Fruit fly (Drosophila melanogaster) whole organism, embryonic: ENCODE data around the gene Ir94a.

Experiments used
- Aef1 ChIP-seq: fragments of 200-800 bp; sonication (Bioruptor generic); IDR thresholded peaks from 3 replicates; pipeline ENCODE4 v1.3.6; 2022; ENCODE audit warnings: missing biosample characterization, missing genetic modification characterization
- B-H1 ChIP-seq: fragments of 200-800 bp; sonication (Bioruptor generic); IDR thresholded peaks from 3 replicates; pipeline ENCODE4 v1.3.6; 2022; ENCODE audit warnings: missing biosample characterization, missing genetic modification characterization
- CG10209 ChIP-seq: fragments of 200-800 bp; sonication (Bioruptor generic); optimal IDR thresholded peaks from 3 replicates; lab custom pipeline; 2017; ENCODE audit warnings: missing biosample characterization, mild to moderate bottlenecking, missing genetic modification characterization, missing genetic modification reagents
- CG10654 ChIP-seq: fragments of 200-800 bp; sonication (Bioruptor generic); optimal IDR thresholded peaks from 2 replicates; lab custom pipeline; 2016; ENCODE audit warnings: missing biosample characterization, missing genetic modification characterization
- CG10959 ChIP-seq: fragments of 200-800 bp; sonication (Bioruptor generic); IDR thresholded peaks from 2 replicates; pipeline ENCODE4 v1.3.6; 2022; ENCODE audit warnings: missing biosample characterization, missing genetic modification characterization
- CG13287 ChIP-seq: fragments of 200-800 bp; sonication (Bioruptor generic); IDR thresholded peaks from 2 replicates; pipeline ENCODE4 v1.3.6; 2022; ENCODE audit warnings: missing biosample characterization, missing genetic modification characterization; ENCODE audit not compliant: partially characterized antibody
- CG14860 ChIP-seq: fragments of 200-800 bp; sonication (Bioruptor generic); IDR thresholded peaks from 3 replicates; pipeline ENCODE4 v1.3.6; 2022; ENCODE audit warnings: missing biosample characterization, missing genetic modification characterization; ENCODE audit not compliant: partially characterized antibody
- CG1603 ChIP-seq: fragments of 200-800 bp; sonication (Bioruptor generic); optimal IDR thresholded peaks from 2 replicates; lab custom pipeline; 2019; ENCODE audit warnings: missing biosample characterization, mild to moderate bottlenecking, missing genetic modification characterization, moderate library complexity
- CG17568 ChIP-seq: fragments of 200-800 bp; sonication (Bioruptor generic); optimal IDR thresholded peaks from 2 replicates; lab custom pipeline; 2018; ENCODE audit warnings: missing biosample characterization, mild to moderate bottlenecking, missing genetic modification characterization, moderate library complexity
- CG30020 ChIP-seq: fragments of 200-800 bp; optimal IDR thresholded peaks from 2 replicates; lab custom pipeline; 2019; ENCODE audit warnings: missing biosample characterization, mild to moderate bottlenecking, missing genetic modification characterization, moderate library complexity
- CG30403 ChIP-seq: fragments of 200-800 bp; sonication (Bioruptor generic); optimal IDR thresholded peaks from 3 replicates; lab custom pipeline; 2016; ENCODE audit warnings: missing biosample characterization, missing genetic modification characterization
- CG31224 ChIP-seq: fragments of 200-800 bp; sonication (Bioruptor generic); IDR thresholded peaks from 2 replicates; pipeline ENCODE4 v1.3.6; 2022; ENCODE audit warnings: missing biosample characterization, missing genetic modification characterization
- CG33213 ChIP-seq: fragments of 200-800 bp; sonication (Bioruptor generic); optimal IDR thresholded peaks from 3 replicates; lab custom pipeline; 2016; ENCODE audit warnings: missing biosample characterization, missing genetic modification characterization
- CG3726 ChIP-seq: fragments of 200-800 bp; sonication (Bioruptor generic); IDR thresholded peaks from 3 replicates; pipeline ENCODE4, ENCODE4 v1.3.6; 2022; ENCODE audit warnings: missing biosample characterization, missing genetic modification characterization
- CG3838 ChIP-seq: fragments of 200-800 bp; sonication (Bioruptor generic); optimal IDR thresholded peaks from 3 replicates; lab custom pipeline; 2016; ENCODE audit warnings: missing biosample characterization, missing genetic modification characterization
- CG4282 ChIP-seq: fragments of 200-800 bp; sonication (Bioruptor generic); optimal IDR thresholded peaks from 2 replicates; lab custom pipeline; 2016; ENCODE audit warnings: missing biosample characterization, missing genetic modification characterization
- CG4360 ChIP-seq: fragments of 200-800 bp; sonication (Bioruptor generic); IDR thresholded peaks from 2 replicates; pipeline ENCODE4 v1.3.6; 2022; ENCODE audit warnings: missing biosample characterization, missing genetic modification characterization
- CG4730 ChIP-seq: fragments of 200-800 bp; sonication (Bioruptor generic); IDR thresholded peaks from 2 replicates; pipeline ENCODE4 v1.3.6; 2022; ENCODE audit warnings: missing biosample characterization, missing genetic modification characterization
- CG6175 ChIP-seq: fragments of 200-800 bp; sonication (Bioruptor generic); IDR thresholded peaks from 3 replicates; pipeline ENCODE4 v1.3.6; 2022; ENCODE audit warnings: missing biosample characterization, missing genetic modification characterization
- CG7271 ChIP-seq: fragments of 200-800 bp; sonication (Bioruptor generic); optimal IDR thresholded peaks from 2 replicates; lab custom pipeline; 2018; ENCODE audit warnings: missing biosample characterization, mild to moderate bottlenecking, missing genetic modification characterization, moderate library complexity
- CG7928 ChIP-seq: fragments of 200-800 bp; sonication (Bioruptor generic); optimal IDR thresholded peaks from 2 replicates; lab custom pipeline; 2017; ENCODE audit warnings: missing biosample characterization, mild to moderate bottlenecking, missing genetic modification characterization
- CG9817 ChIP-seq: fragments of 200-800 bp; sonication (Bioruptor generic); optimal IDR thresholded peaks from 2 replicates; lab custom pipeline; 2018; ENCODE audit warnings: missing biosample characterization, mild to moderate bottlenecking, missing genetic modification characterization, moderate library complexity
- CG9876 ChIP-seq: fragments of 200-800 bp; sonication (Bioruptor generic); optimal IDR thresholded peaks from 2 replicates; lab custom pipeline; 2016; ENCODE audit warnings: missing biosample characterization, missing genetic modification characterization
- Camta ChIP-seq: fragments of 200-800 bp; sonication (Bioruptor generic); optimal IDR thresholded peaks from 2 replicates; lab custom pipeline; 2016; ENCODE audit warnings: missing biosample characterization, missing genetic modification characterization
- CoRest ChIP-seq: fragments of 200-800 bp; sonication (Bioruptor generic); optimal IDR thresholded peaks from 3 replicates; lab custom pipeline; 2018; ENCODE audit warnings: missing biosample characterization, mild to moderate bottlenecking, missing genetic modification characterization, moderate library complexity
- D19B ChIP-seq: fragments of 200-800 bp; sonication (Bioruptor generic); optimal IDR thresholded peaks from 2 replicates; lab custom pipeline; 2017; ENCODE audit warnings: missing biosample characterization, mild to moderate bottlenecking, missing genetic modification characterization
- Dll ChIP-seq: fragments of 200-800 bp; sonication (Bioruptor generic); IDR thresholded peaks from 4 replicates; pipeline ENCODE4 v1.3.6; 2022; ENCODE audit warnings: missing biosample characterization, missing genetic modification characterization; ENCODE audit not compliant: partially characterized antibody
- Eip74EF ChIP-seq, 2 experiments: fragments of 200-800 bp in 1 of 2; fragments of >200 bp in 1 of 2; sonication (Bioruptor generic) in 1 of 2; optimal IDR thresholded peaks; 2 replicates each; lab custom pipeline; 2017 to 2019; ENCODE audit warnings: missing biosample characterization in 2 of 2, missing genetic modification characterization in 2 of 2, mild to moderate bottlenecking in 1 of 2, moderate library complexity in 1 of 2
- Fer3 ChIP-seq: fragments of 200-800 bp; sonication (Bioruptor generic); optimal IDR thresholded peaks from 2 replicates; lab custom pipeline; 2018; ENCODE audit warnings: missing biosample characterization, mild to moderate bottlenecking, missing genetic modification characterization, moderate library complexity
- GATAe ChIP-seq: fragments of 200-800 bp; sonication (Bioruptor generic); conservative IDR thresholded peaks from 2 replicates; pipeline ENCODE4 v1.3.6; 2022; ENCODE audit warnings: missing biosample characterization, missing genetic modification characterization
- Mad ChIP-seq: fragments of 200-800 bp; sonication (Bioruptor generic); optimal IDR thresholded peaks from 2 replicates; lab custom pipeline; 2016; ENCODE audit warnings: missing biosample characterization, missing genetic modification characterization
- YL-1 ChIP-seq: fragments of 200-800 bp; sonication (Bioruptor generic); optimal IDR thresholded peaks from 3 replicates; lab custom pipeline; 2017; ENCODE audit warnings: missing biosample characterization, mild to moderate bottlenecking, missing genetic modification characterization
- aop ChIP-seq: fragments of 200-800 bp; sonication (Bioruptor generic); IDR thresholded peaks from 2 replicates; pipeline ENCODE4 v1.3.6; 2022; ENCODE audit warnings: missing biosample characterization, missing genetic modification characterization
- ara ChIP-seq: fragments of 200-800 bp; sonication (Bioruptor generic); IDR thresholded peaks from 2 replicates; pipeline ENCODE4 v1.3.6; 2022; ENCODE audit warnings: missing biosample characterization, missing genetic modification characterization
- bcd ChIP-seq: fragments of 200-800 bp; sonication (Bioruptor generic); optimal IDR thresholded peaks from 2 replicates; lab custom pipeline; 2017; ENCODE audit warnings: missing biosample characterization, mild to moderate bottlenecking, missing genetic modification characterization
- bigmax ChIP-seq: fragments of 200-800 bp; sonication (Bioruptor generic); optimal IDR thresholded peaks from 2 replicates; lab custom pipeline; 2018; ENCODE audit warnings: missing biosample characterization, mild to moderate bottlenecking, missing genetic modification characterization
- cas ChIP-seq: fragments of 200-800 bp; sonication (Bioruptor generic); IDR thresholded peaks from 2 replicates; pipeline ENCODE4 v1.3.6; 2022; ENCODE audit warnings: missing biosample characterization, missing genetic modification characterization
- chn ChIP-seq: fragments of 200-800 bp; sonication (Bioruptor generic); optimal IDR thresholded peaks from 2 replicates; lab custom pipeline; 2016; ENCODE audit warnings: missing biosample characterization, missing genetic modification characterization
- dysf ChIP-seq: fragments of 200-800 bp; sonication (Bioruptor generic); IDR thresholded peaks from 3 replicates; pipeline ENCODE4 v1.3.6; 2022; ENCODE audit warnings: missing biosample characterization, missing genetic modification characterization
- emc ChIP-seq: fragments of 200-800 bp; sonication (Bioruptor generic); optimal IDR thresholded peaks from 2 replicates; lab custom pipeline; 2016; ENCODE audit warnings: missing biosample characterization, missing genetic modification characterization
- ham ChIP-seq: fragments of 200-800 bp; sonication (Bioruptor generic); IDR thresholded peaks from 2 replicates; pipeline ENCODE4 v1.3.6; 2022; ENCODE audit warnings: missing biosample characterization, missing genetic modification characterization
- lbe ChIP-seq: fragments of 200-800 bp; sonication (Bioruptor generic); optimal IDR thresholded peaks from 2 replicates; lab custom pipeline; 2016; ENCODE audit warnings: missing biosample characterization, mild to moderate bottlenecking, missing genetic modification characterization
- lmd ChIP-seq: fragments of 200-800 bp; sonication (Bioruptor generic); IDR thresholded peaks from 2 replicates; pipeline ENCODE4 v1.3.6; 2022; ENCODE audit warnings: missing biosample characterization, missing genetic modification characterization
- mam ChIP-seq: fragments of 200-800 bp; sonication (Bioruptor generic); optimal IDR thresholded peaks from 3 replicates; lab custom pipeline; 2016; ENCODE audit warnings: missing biosample characterization, missing genetic modification characterization
- pb ChIP-seq: fragments of 200-800 bp; sonication (Bioruptor generic); optimal IDR thresholded peaks from 3 replicates; lab custom pipeline; 2016; ENCODE audit warnings: missing biosample characterization, missing genetic modification characterization
- phol ChIP-seq: fragments of 200-800 bp; sonication (Bioruptor generic); optimal IDR thresholded peaks from 3 replicates; lab custom pipeline; 2018; ENCODE audit warnings: missing biosample characterization, mild to moderate bottlenecking, missing genetic modification characterization, moderate library complexity
- slou ChIP-seq: fragments of 200-800 bp; sonication (Bioruptor generic); optimal IDR thresholded peaks from 3 replicates; lab custom pipeline; 2016; ENCODE audit warnings: missing biosample characterization, missing genetic modification characterization
- sug ChIP-seq: fragments of 200-800 bp; optimal IDR thresholded peaks from 2 replicates; lab custom pipeline; 2019; ENCODE audit warnings: missing biosample characterization, mild to moderate bottlenecking, missing genetic modification characterization, moderate library complexity
- tll ChIP-seq, 2 experiments: fragments of 200-800 bp in 1 of 2; fragments of >200 bp in 1 of 2; sonication (Bioruptor generic) in 1 of 2; optimal IDR thresholded peaks; 2 replicates each; lab custom pipeline; 2017 to 2019; ENCODE audit warnings: missing biosample characterization in 2 of 2, missing genetic modification characterization in 2 of 2, mild to moderate bottlenecking in 1 of 2, moderate library complexity in 1 of 2
- tup ChIP-seq: fragments of 200-800 bp; sonication (Bioruptor generic); optimal IDR thresholded peaks from 2 replicates; lab custom pipeline; 2016; ENCODE audit warnings: missing biosample characterization, mild to moderate bottlenecking, missing genetic modification characterization, moderate library complexity
- unc-4 ChIP-seq: fragments of 200-800 bp; sonication (Bioruptor generic); IDR thresholded peaks from 2 replicates; pipeline ENCODE4 v1.3.6; 2022; ENCODE audit warnings: missing biosample characterization, missing genetic modification characterization; ENCODE audit not compliant: partially characterized antibody

The Ir94a gene

DNA sequence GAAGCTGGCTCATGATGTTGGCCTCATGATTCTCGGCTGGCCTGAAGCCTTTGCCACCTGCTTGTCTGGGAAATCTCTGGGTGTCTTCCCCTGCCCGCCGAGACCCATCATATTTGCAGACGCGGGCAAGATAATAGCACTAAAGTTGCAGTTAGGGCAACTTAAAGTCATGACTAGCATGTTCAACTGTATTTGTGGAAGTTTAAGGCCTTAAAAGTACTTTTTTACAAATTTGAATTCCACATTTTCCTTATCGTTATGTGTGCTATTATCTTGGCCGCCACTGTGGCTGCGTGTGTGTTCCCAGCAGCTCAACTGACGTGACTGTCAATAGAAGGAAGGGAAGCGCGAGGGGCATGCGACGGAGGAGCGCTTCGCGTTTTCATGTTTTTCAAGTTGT is 25.9 kb downstream of the Ir94a start (continued):
- TF ChIP-seq CG4730 (GFP tag; lab: Robert Waterston, UW) = peak; percentile 65
- no peak for TF ChIP-seq CG7928
- TF ChIP-seq CG7271 = peak; percentile 11
- TF ChIP-seq B-H1 (GFP tag; lab: Robert Waterston, UW) = peak; percentile 60
- peak; percentile 45 for TF ChIP-seq CoRest (tag; lab: Kevin White, UChicago)
- TF ChIP-seq CG10209 (GFP tag; lab: Kevin White, UChicago) = peak; percentile 52
- peak; percentile 64 for TF ChIP-seq dysf (GFP tag; lab: Robert Waterston, UW)
- TF ChIP-seq CG10959 (GFP tag; lab: Robert Waterston, UW) = peak; percentile 80
- peak; percentile 42 for TF ChIP-seq CG9876
- TF ChIP-seq slou = no peak
- TF ChIP-seq Fer3 = peak; percentile 35
- no peak for TF ChIP-seq CG13287 (GFP tag; lab: Robert Waterston, UW)
- TF ChIP-seq Mad (GFP tag; lab: Kevin White, UChicago) = peak; percentile 42
- TF ChIP-seq unc-4 (GFP tag; lab: Robert Waterston, UW) = no peak
- TF ChIP-seq ham (GFP tag; lab: Robert Waterston, UW) = no peak
- TF ChIP-seq bigmax (GFP tag; lab: Kevin White, UChicago) = no peak
- peak; percentile 67 for TF ChIP-seq Camta (GFP tag; lab: Kevin White, UChicago)
- TF ChIP-seq phol = peak; percentile 75
- TF ChIP-seq CG4360 (GFP tag; lab: Robert Waterston, UW) = peak; percentile 62
- TF ChIP-seq Eip74EF (GFP tag; optimal IDR thresholded peaks at IDR 0.05; lab: Kevin White, UChicago) = no peak
- no peak for TF ChIP-seq GATAe
- peak; percentile 75 for TF ChIP-seq lmd (GFP tag; lab: Robert Waterston, UW)
- peak; percentile 84 for TF ChIP-seq ara (GFP tag; lab: Robert Waterston, UW)
- no peak for TF ChIP-seq CG30020 (tag; lab: Kevin White, UChicago)
- peak; percentile 65 for TF ChIP-seq CG30403 (GFP tag; lab: Kevin White, UChicago)
- peak; percentile 20 for TF ChIP-seq CG4282 (GFP tag; lab: Kevin White, UChicago)
- peak; percentile 60 for TF ChIP-seq chn
- TF ChIP-seq CG14860 (GFP tag; lab: Robert Waterston, UW) = no peak
- TF ChIP-seq CG9817 (tag; lab: Kevin White, UChicago) = peak; percentile 18
- no peak for TF ChIP-seq aop (GFP tag; lab: Robert Waterston, UW)
- TF ChIP-seq pb (GFP tag; lab: Kevin White, UChicago) = peak; percentile 37
- TF ChIP-seq CG17568 (GFP tag; lab: Kevin White, UChicago) = peak; percentile 33
- peak; percentile 22 for TF ChIP-seq tup (GFP tag; lab: Kevin White, UChicago)
- no peak for TF ChIP-seq lbe (GFP tag; lab: Kevin White, UChicago)
- TF ChIP-seq cas = no peak
- TF ChIP-seq CG10654 = peak; percentile 64
- TF ChIP-seq emc (GFP tag; lab: Kevin White, UChicago) = no peak
- TF ChIP-seq CG31224 = peak; percentile 26; the same call in 1 of the 2 replicates
- TF ChIP-seq bcd = peak; percentile 60
- TF ChIP-seq CG6175 (GFP tag; lab: Robert Waterston, UW) = 0 out of 3 replicates have a peak, but pooled peaks have one; percentile 14
- TF ChIP-seq D19B (GFP tag; lab: Kevin White, UChicago) = no peak
- TF ChIP-seq sug = no peak
- TF ChIP-seq CG3838 (GFP tag; lab: Kevin White, UChicago) = peak; percentile 15
- peak; percentile 11 for TF ChIP-seq mam (GFP tag; lab: Kevin White, UChicago)
- TF ChIP-seq CG3726 (GFP tag; lab: Robert Waterston, UW) = peak; percentile 67; the same call in 2 of the 3 replicates
- peak; percentile 38 for TF ChIP-seq CG33213 (GFP tag; lab: Kevin White, UChicago)
- TF ChIP-seq CG1603 = peak; percentile 91
- TF ChIP-seq tll (GFP tag; optimal IDR thresholded peaks at IDR 0.05; lab: Kevin White, UChicago) = no peak
- TF ChIP-seq Dll (GFP tag; lab: Robert Waterston, UW) = no peak
- peak; percentile 61; the same call in 2 of the 3 replicates for TF ChIP-seq Aef1 (GFP tag; lab: Robert Waterston, UW)
- no peak for TF ChIP-seq YL-1 (GFP tag; lab: Kevin White, UChicago)
